Fruit fly (Drosophila melanogaster): ENCODE results near the gene Rbf2.

dm6 chr3R:15930050-15930449, 35.2 kb upstream of the Rbf2 start:
- no peak for TF ChIP-seq h (optimal IDR thresholded peaks at IDR 0.05)
- no peak for TF ChIP-seq psq (optimal IDR thresholded peaks at IDR 0.05)
- TF ChIP-seq Sin3A (optimal IDR thresholded peaks at IDR 0.05) = no peak
- TF ChIP-seq ttk (optimal IDR thresholded peaks at IDR 0.05) = no peak
- no peak for TF ChIP-seq insv (optimal IDR thresholded peaks at IDR 0.05)
- TF ChIP-seq Myc (optimal IDR thresholded peaks at IDR 0.05) = no peak
